Fruit fly (Drosophila melanogaster) Kc167 (cell line): ENCODE results near the gene Gcna.

Experiments
- Sin3A ChIP-seq: fragments of >200 bp; optimal IDR thresholded peaks from 2 replicates; lab custom pipeline; 2018; ENCODE audit warnings: missing external identifiers
- insv ChIP-seq: fragments of >200 bp; optimal IDR thresholded peaks from 3 replicates; lab custom pipeline; 2018; ENCODE audit warnings: missing external identifiers
- psq ChIP-seq: fragments of >200 bp; optimal IDR thresholded peaks from 2 replicates; lab custom pipeline; 2017; ENCODE audit warnings: missing external identifiers
- ttk ChIP-seq: sonication (Bioruptor generic); optimal IDR thresholded peaks from 2 replicates; lab custom pipeline; 2017; ENCODE audit warnings: missing external identifiers

dm6 chrX:1865673-1866072, at the start of gene Gcna, which contains the start of gene MED18:
- TF ChIP-seq insv (lab: Kevin White, UChicago): no peak
- TF ChIP-seq psq (lab: Kevin White, UChicago): no peak
- no peak for TF ChIP-seq ttk (lab: Kevin White, UChicago)
- TF ChIP-seq Sin3A (lab: Kevin White, UChicago): no peak
